Worm (Caenorhabditis elegans) whole organism, young adult: ENCODE measurements around the gene egli-1.

Experiments
- B0035.1 ChIP-seq: sonication (generic microtip); optimal IDR thresholded peaks from 2 replicates; lab custom pipeline; 2016; ENCODE audit warnings: missing genetic modification characterization, mild to moderate bottlenecking, missing compliant biosample characterization, missing genotype, missing genetic modification reagents
- C17E4.6 ChIP-seq: fragments of 200-800 bp; sonication (Bioruptor generic); IDR thresholded peaks from 2 replicates; pipeline ENCODE4 v1.3.6; 2022; ENCODE audit warnings: missing genetic modification reagents, missing genetic modification characterization, missing compliant biosample characterization
- F22D6.2 ChIP-seq: sonication (generic microtip); optimal IDR thresholded peaks from 2 replicates; lab custom pipeline; 2016; ENCODE audit warnings: mild to moderate bottlenecking, missing genetic modification characterization, missing compliant biosample characterization
- F37B4.10 ChIP-seq: fragments of 200-800 bp; sonication (Bioruptor generic); IDR thresholded peaks from 2 replicates; pipeline ENCODE4 v1.3.6; 2022; ENCODE audit warnings: missing genetic modification characterization, missing compliant biosample characterization
- F39B2.1 ChIP-seq: fragments of 200-800 bp; sonication (Bioruptor generic); IDR thresholded peaks from 2 replicates; pipeline ENCODE4 v1.3.6; 2022; ENCODE audit warnings: missing genetic modification reagents, missing genetic modification characterization, missing compliant biosample characterization
- F49E8.2 ChIP-seq: sonication (generic microtip); optimal IDR thresholded peaks from 3 replicates; lab custom pipeline; 2017; ENCODE audit warnings: missing genetic modification characterization, mild to moderate bottlenecking, missing compliant biosample characterization, antibody characterized with exemption, moderate library complexity; ENCODE audit not compliant: insufficient read depth
- F57A8.1 ChIP-seq: fragments of 200-800 bp; sonication (Bioruptor generic); optimal IDR thresholded peaks from 2 replicates; lab custom pipeline; 2018; ENCODE audit warnings: mild to moderate bottlenecking, missing genetic modification characterization, moderate library complexity, missing compliant biosample characterization
- F57C9.4 ChIP-seq: sonication (generic microtip); optimal IDR thresholded peaks from 2 replicates; lab custom pipeline; 2017; ENCODE audit warnings: mild to moderate bottlenecking, missing genetic modification characterization, missing compliant biosample characterization
- K12H6.12 ChIP-seq: fragments of 200-800 bp; sonication (Bioruptor generic); optimal IDR thresholded peaks from 2 replicates; lab custom pipeline; 2018; ENCODE audit warnings: mild to moderate bottlenecking, missing genetic modification characterization, missing compliant biosample characterization
- T07F8.4 ChIP-seq: sonication (generic microtip); optimal IDR thresholded peaks from 2 replicates; lab custom pipeline; 2016; ENCODE audit warnings: mild to moderate bottlenecking, missing genetic modification characterization, moderate library complexity, missing compliant biosample characterization
- Y67H2A.10 ChIP-seq: fragments of 200-800 bp; sonication (Bioruptor generic); conservative IDR thresholded peaks from 2 replicates; pipeline ENCODE4 v1.3.6; 2022; ENCODE audit warnings: missing genetic modification reagents, missing genetic modification characterization, missing compliant biosample characterization
- ZK185.1 ChIP-seq: sonication (generic microtip); optimal IDR thresholded peaks from 2 replicates; lab custom pipeline; 2016; ENCODE audit warnings: mild to moderate bottlenecking, missing genetic modification characterization, missing compliant biosample characterization; ENCODE audit not compliant: poor library complexity, severe bottlenecking
- akir-1 ChIP-seq: fragments of 200-800 bp; sonication (Bioruptor generic); optimal IDR thresholded peaks from 2 replicates; lab custom pipeline; 2018; ENCODE audit warnings: mild to moderate bottlenecking, missing genetic modification characterization, moderate library complexity, missing compliant biosample characterization
- ama-1 ChIP-seq, 3 experiments: fragments of 150-350 bp in 1 of 3; sonication (generic microtip) in 2 of 3; optimal IDR thresholded peaks; 2 replicates each; lab custom pipeline; 2014 to 2018; ENCODE audit warnings: missing biosample characterization in 2 of 3, missing genetic modification characterization in 2 of 3, missing genetic modification reagents in 2 of 3
- aptf-2 ChIP-seq: fragments of 200-800 bp; sonication (Bioruptor generic); conservative IDR thresholded peaks from 2 replicates; pipeline ENCODE4 v1.3.6; 2022; ENCODE audit warnings: missing genetic modification reagents, missing genetic modification characterization, missing compliant biosample characterization
- athp-1 ChIP-seq: sonication (generic microtip); optimal IDR thresholded peaks from 2 replicates; lab custom pipeline; 2017; ENCODE audit warnings: mild to moderate bottlenecking, missing genetic modification characterization, missing compliant biosample characterization
- bed-1 ChIP-seq: fragments of 200-800 bp; sonication (Bioruptor generic); IDR thresholded peaks from 2 replicates; pipeline ENCODE4 v1.3.6; 2022; ENCODE audit warnings: missing genetic modification reagents, missing genetic modification characterization, missing compliant biosample characterization
- cebp-1 ChIP-seq, 2 experiments: fragments of 200-800 bp in 1 of 2; sonication (Bioruptor generic) in 1 of 2; sonication (generic microtip) in 1 of 2; IDR thresholded peaks in 1 of 2; optimal IDR thresholded peaks in 1 of 2; 2 replicates each; pipeline versions ENCODE4 v1.3.6 to Lab custom; 2017 to 2022; ENCODE audit warnings: missing compliant biosample characterization in 2 of 2, missing genetic modification characterization in 2 of 2, mild to moderate bottlenecking in 1 of 2, missing genetic modification reagents in 1 of 2, moderate library complexity in 1 of 2
- chd-7 ChIP-seq: sonication (generic microtip); optimal IDR thresholded peaks from 2 replicates; lab custom pipeline; 2016; ENCODE audit warnings: mild to moderate bottlenecking, missing genetic modification characterization, moderate library complexity, missing compliant biosample characterization
- dox-1 ChIP-seq: fragments of 200-800 bp; sonication (Bioruptor generic); IDR thresholded peaks from 2 replicates; pipeline ENCODE4 v1.3.6; 2022; ENCODE audit warnings: missing genetic modification reagents, missing genetic modification characterization, missing compliant biosample characterization
- dpl-1 ChIP-seq: fragments of 150-350 bp; optimal IDR thresholded peaks from 2 replicates; lab custom pipeline; 2014; ENCODE audit warnings: missing biosample characterization, missing genetic modification reagents, missing genetic modification characterization
- ekl-4 ChIP-seq: fragments of 200-800 bp; sonication (Bioruptor generic); IDR thresholded peaks from 2 replicates; pipeline ENCODE4 v1.3.6; 2022; ENCODE audit warnings: missing genetic modification reagents, missing genetic modification characterization, missing compliant biosample characterization
- gei-17 ChIP-seq: fragments of 200-800 bp; sonication (Bioruptor generic); optimal IDR thresholded peaks from 2 replicates; lab custom pipeline; 2018; ENCODE audit warnings: mild to moderate bottlenecking, missing genetic modification characterization, missing compliant biosample characterization
- hmg-1.2 ChIP-seq: fragments of 200-800 bp; sonication (Bioruptor generic); IDR thresholded peaks from 2 replicates; pipeline ENCODE4 v1.3.6; 2022; ENCODE audit warnings: missing genetic modification reagents, missing genetic modification characterization, missing compliant biosample characterization
- let-526 ChIP-seq: fragments of 200-800 bp; sonication (Bioruptor generic); IDR thresholded peaks from 2 replicates; pipeline ENCODE4 v1.3.6; 2022; ENCODE audit warnings: missing genetic modification reagents, missing genetic modification characterization, missing compliant biosample characterization
- lin-26 ChIP-seq: fragments of 200-800 bp; sonication (Bioruptor generic); IDR thresholded peaks from 2 replicates; pipeline ENCODE4 v1.3.6; 2022; ENCODE audit warnings: missing genetic modification reagents, missing genetic modification characterization, missing compliant biosample characterization
- lin-35 ChIP-seq, 3 experiments: fragments of 150-350 bp in 2 of 3; sonication (generic microtip) in 1 of 3; optimal IDR thresholded peaks; 2 replicates each; lab custom pipeline; 2014 to 2018; ENCODE audit warnings: missing biosample characterization in 3 of 3, missing genetic modification characterization in 3 of 3, missing genetic modification reagents in 3 of 3
- lin-40 ChIP-seq: sonication (generic microtip); optimal IDR thresholded peaks from 2 replicates; lab custom pipeline; 2016; ENCODE audit warnings: missing genetic modification characterization, mild to moderate bottlenecking, missing compliant biosample characterization, missing genotype, missing genetic modification reagents
- madf-10 ChIP-seq: sonication (generic microtip); optimal IDR thresholded peaks from 2 replicates; lab custom pipeline; 2016; ENCODE audit warnings: mild to moderate bottlenecking, missing genetic modification characterization, missing compliant biosample characterization
- mes-4 ChIP-seq: sonication (generic microtip); optimal IDR thresholded peaks from 2 replicates; lab custom pipeline; 2016; ENCODE audit warnings: missing genotype, missing genetic modification characterization, missing compliant biosample characterization
- mxl-1 ChIP-seq: sonication (generic microtip); optimal IDR thresholded peaks from 2 replicates; lab custom pipeline; 2016; ENCODE audit warnings: missing genetic modification characterization, missing compliant biosample characterization
- nfya-1 ChIP-seq: sonication (generic microtip); optimal IDR thresholded peaks from 2 replicates; lab custom pipeline; 2017; ENCODE audit warnings: antibody characterized with exemption, missing compliant biosample characterization, missing genetic modification characterization, borderline replicate concordance; ENCODE audit not compliant: insufficient read depth
- nfya-2 ChIP-seq: fragments of 200-800 bp; sonication (Bioruptor generic); IDR thresholded peaks from 2 replicates; pipeline ENCODE4 v1.3.6; 2022; ENCODE audit warnings: missing genetic modification reagents, missing genetic modification characterization, missing compliant biosample characterization
- nfyb-1 ChIP-seq: fragments of 200-800 bp; sonication (Bioruptor generic); IDR thresholded peaks from 2 replicates; pipeline ENCODE4 v1.3.6; 2022; ENCODE audit warnings: missing genetic modification reagents, missing genetic modification characterization, missing compliant biosample characterization
- nhr-120 ChIP-seq: fragments of 200-800 bp; sonication (Bioruptor generic); IDR thresholded peaks from 2 replicates; pipeline ENCODE4 v1.3.6; 2022; ENCODE audit warnings: missing genetic modification characterization, missing compliant biosample characterization
- nhr-27 ChIP-seq: fragments of 200-800 bp; sonication (Bioruptor generic); optimal IDR thresholded peaks from 2 replicates; lab custom pipeline; 2018; ENCODE audit warnings: mild to moderate bottlenecking, missing genetic modification characterization, moderate library complexity, missing compliant biosample characterization
- nhr-90 ChIP-seq: sonication (generic microtip); optimal IDR thresholded peaks from 2 replicates; lab custom pipeline; 2016; ENCODE audit warnings: missing genotype, mild to moderate bottlenecking, missing genetic modification characterization, missing compliant biosample characterization
- rec-8 ChIP-seq, 2 experiments: sonication (generic microtip); optimal IDR thresholded peaks; 2 replicates each; lab custom pipeline; 2016; ENCODE audit warnings: mild to moderate bottlenecking in 2 of 2, missing genetic modification characterization in 2 of 2, missing genetic modification reagents in 2 of 2, missing genotype in 2 of 2, missing biosample characterization in 1 of 2, missing compliant biosample characterization in 1 of 2, moderate library complexity in 1 of 2
- repo-1 ChIP-seq: sonication (generic microtip); optimal IDR thresholded peaks from 2 replicates; lab custom pipeline; 2017; ENCODE audit warnings: mild to moderate bottlenecking, missing genetic modification characterization, missing compliant biosample characterization
- snpc-3.4 ChIP-seq: sonication (generic microtip); optimal IDR thresholded peaks from 2 replicates; lab custom pipeline; 2017; ENCODE audit warnings: missing genetic modification characterization, mild to moderate bottlenecking, missing compliant biosample characterization, antibody characterized with exemption, moderate library complexity, missing genotype, missing genetic modification reagents
- tbx-9 ChIP-seq: sonication (generic microtip); optimal IDR thresholded peaks from 2 replicates; lab custom pipeline; 2016; ENCODE audit warnings: borderline replicate concordance, missing genetic modification characterization, inconsistent platforms, missing compliant biosample characterization
- ztf-18 ChIP-seq: sonication (generic microtip); optimal IDR thresholded peaks from 2 replicates; lab custom pipeline; 2016; ENCODE audit warnings: missing genotype, mild to moderate bottlenecking, missing genetic modification characterization, missing compliant biosample characterization
- ztf-22 ChIP-seq: fragments of 200-800 bp; sonication (Bioruptor generic); optimal IDR thresholded peaks from 2 replicates; lab custom pipeline; 2018; ENCODE audit warnings: mild to moderate bottlenecking, missing genetic modification characterization, moderate library complexity, missing compliant biosample characterization
- ztf-25 ChIP-seq: fragments of 200-800 bp; sonication (Bioruptor generic); IDR thresholded peaks from 2 replicates; pipeline ENCODE4 v1.3.6; 2022; ENCODE audit warnings: missing genetic modification reagents, missing genetic modification characterization, missing compliant biosample characterization
- ztf-28 ChIP-seq: fragments of 200-800 bp; sonication (Bioruptor generic); IDR thresholded peaks from 2 replicates; pipeline ENCODE4 v1.3.6; 2022; ENCODE audit warnings: missing genetic modification reagents, missing genetic modification characterization, missing compliant biosample characterization
- ztf-3 ChIP-seq: fragments of 200-800 bp; sonication (Bioruptor generic); optimal IDR thresholded peaks from 2 replicates; lab custom pipeline; 2018; ENCODE audit warnings: mild to moderate bottlenecking, missing genetic modification characterization, missing compliant biosample characterization
- ztf-6 ChIP-seq: fragments of 200-800 bp; sonication (Bioruptor generic); IDR thresholded peaks from 2 replicates; pipeline ENCODE4 v1.3.6; 2022; ENCODE audit warnings: missing genetic modification reagents, missing genetic modification characterization, missing compliant biosample characterization

The egli-1 gene

DNA sequence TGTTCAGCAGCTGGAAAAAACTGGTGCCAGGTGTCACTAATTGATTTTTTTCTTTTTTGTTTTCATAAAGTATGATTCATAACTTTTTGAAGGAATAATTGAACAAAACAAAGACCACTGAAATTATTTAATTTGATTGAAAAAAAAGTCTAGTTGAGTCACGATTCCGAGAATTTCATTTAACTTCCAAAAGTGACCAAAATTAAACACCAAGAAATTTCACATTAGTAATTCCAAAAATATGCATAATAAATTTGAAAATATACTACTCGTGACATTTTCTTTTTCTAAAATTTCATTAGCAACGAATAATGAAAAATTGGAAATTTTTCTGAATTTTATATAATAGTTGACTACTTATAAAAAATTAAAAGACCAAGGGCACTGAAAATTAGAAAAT is 41.7 kb upstream of the egli-1 start:
- TF ChIP-seq ztf-6 = no peak
- TF ChIP-seq mes-4 = no peak
- TF ChIP-seq cebp-1 (GFP tag; IDR thresholded peaks at IDR 0.05; lab: Robert Waterston, UW) = no peak
- TF ChIP-seq cebp-1 (tag; optimal IDR thresholded peaks at IDR 0.05; lab: Kevin White, UChicago) = no peak
- no peak for TF ChIP-seq hmg-1.2 (GFP tag; lab: Robert Waterston, UW)
- TF ChIP-seq F49E8.2 (tag; lab: Kevin White, UChicago) = no peak
- no peak for TF ChIP-seq tbx-9
- no peak for TF ChIP-seq ztf-25
- TF ChIP-seq F57A8.1 (GFP tag; lab: Kevin White, UChicago) = no peak
- no peak for TF ChIP-seq nfyb-1 (GFP tag; lab: Robert Waterston, UW)
- no peak for TF ChIP-seq K12H6.12 (tag; lab: Kevin White, UChicago)
- TF ChIP-seq Y67H2A.10 (GFP tag; lab: Robert Waterston, UW) = no peak
- TF ChIP-seq bed-1 (GFP tag; lab: Robert Waterston, UW) = no peak
- no peak for TF ChIP-seq ztf-28

ce11 chrII:9282787-9283186 is 41.0 kb upstream of the egli-1 start:
- TF ChIP-seq aptf-2 (GFP tag; lab: Robert Waterston, UW) (no peak), T07F8.4 (no peak), nfya-1 (tag; lab: Kevin White, UChicago) (no peak), akir-1 (no peak), lin-35 (GFP tag; optimal IDR thresholded peaks at IDR 0.05; lab: Kevin White, UChicago) (peak in 1 of 3 experiments; percentile 82), F57C9.4 (tag; lab: Kevin White, UChicago) (no peak), let-526 (no peak), C17E4.6 (GFP tag; lab: Robert Waterston, UW) (no peak), repo-1 (tag; lab: Kevin White, UChicago) (peak; percentile 65), ztf-18 (tag; lab: Kevin White, UChicago) (peak; percentile 64), athp-1 (tag; lab: Kevin White, UChicago) (no peak), F37B4.10 (GFP tag; lab: Robert Waterston, UW) (no peak), ekl-4 (peak; percentile 83), chd-7 (tag; lab: Kevin White, UChicago) (peak; percentile 80), ama-1 (optimal IDR thresholded peaks at IDR 0.05; lab: Kevin White, UChicago) (peak; percentile 33), ama-1 (GFP tag; optimal IDR thresholded peaks at IDR 0.05; lab: Kevin White, UChicago) (peak in 1 of 2 experiments; percentile 50), ztf-3 (GFP tag; lab: Kevin White, UChicago) (peak; percentile 28), ztf-22 (peak; percentile 40), nhr-27 (tag; lab: Kevin White, UChicago) (no peak), dox-1 (GFP tag; lab: Robert Waterston, UW) (peak; percentile 89), rec-8 (tag; optimal IDR thresholded peaks at IDR 0.05; lab: Kevin White, UChicago) (no peak), F22D6.2 (tag; lab: Kevin White, UChicago) (peak; percentile 34), madf-10 (tag; lab: Kevin White, UChicago) (peak; percentile 77), lin-26 (GFP tag; lab: Robert Waterston, UW) (peak; percentile 63), B0035.1 (tag; lab: Kevin White, UChicago) (peak; percentile 56), nfya-2 (GFP tag; lab: Robert Waterston, UW) (no peak), mxl-1 (no peak), nhr-120 (no peak), dpl-1 (GFP tag; lab: Kevin White, UChicago) (no peak), snpc-3.4 (tag; lab: Kevin White, UChicago) (no peak), nhr-90 (peak; percentile 50), ZK185.1 (tag; lab: Kevin White, UChicago) (peak; percentile 87), F39B2.1 (no peak), gei-17 (GFP tag; lab: Kevin White, UChicago) (peak; percentile 42), lin-40 (tag; lab: Kevin White, UChicago) (peak; percentile 87)
